Worm (Caenorhabditis elegans): Measurements from ENCODE around the gene srx-88.

The srx-88 gene

DNA sequence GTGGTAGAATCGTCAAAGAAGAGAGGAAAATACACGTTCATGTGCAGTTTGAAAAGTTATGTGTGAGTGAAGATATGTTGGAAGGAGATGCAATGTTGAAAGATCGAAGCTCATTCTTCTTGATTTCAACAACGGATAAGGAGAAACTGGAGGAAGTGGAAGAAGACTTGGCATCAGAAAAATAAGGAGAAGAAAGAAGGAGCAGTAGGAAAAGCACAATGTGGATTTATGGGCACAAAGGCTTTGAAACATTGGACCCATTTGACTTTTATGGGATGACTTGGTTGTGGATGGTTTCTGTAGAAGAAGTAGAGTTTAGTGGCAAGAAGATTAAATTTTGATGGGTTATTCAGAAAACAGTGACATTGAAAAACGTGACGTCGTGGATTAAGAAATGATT is 36.8 kb downstream of the srx-88 start:
- TF ChIP-seq ZK546.5 (tag; optimal IDR thresholded peaks at IDR 0.05) (no peak), elt-1 (tag; optimal IDR thresholded peaks at IDR 0.05) (peak; percentile 14), sea-2 (GFP tag; optimal IDR thresholded peaks at IDR 0.05) (no peak), egl-5 (tag; optimal IDR thresholded peaks at IDR 0.05) (peak; percentile 65)

- no peak for TF ChIP-seq skn-1 (tag; optimal IDR thresholded peaks at IDR 0.05)
- no peak for TF ChIP-seq mml-1 (tag; optimal IDR thresholded peaks at IDR 0.05)
- peak; percentile 25 for TF ChIP-seq lin-39 (tag; optimal IDR thresholded peaks at IDR 0.05)
Observed at ce11 chrV:11621276-11621675, 38.0 kb downstream of the srx-88 start.

ce11 chrV:11624954-11625353 is 41.6 kb downstream of the srx-88 start:
- TF ChIP-seq lin-39 (tag; optimal IDR thresholded peaks at IDR 0.05) (no peak), ztf-11 (tag; optimal IDR thresholded peaks at IDR 0.05) (no peak), nfya-1 (tag; optimal IDR thresholded peaks at IDR 0.05; ENCODE audit: insufficient read depth) (no peak), unc-39 (tag; optimal IDR thresholded peaks at IDR 0.05) (no peak), elt-1 (tag; optimal IDR thresholded peaks at IDR 0.05) (no peak), fkh-10 (GFP tag; optimal IDR thresholded peaks at IDR 0.05) (no peak), zag-1 (tag; optimal IDR thresholded peaks at IDR 0.05) (no peak), ceh-16 (tag; optimal IDR thresholded peaks at IDR 0.05) (no peak), lin-15B (tag; optimal IDR thresholded peaks at IDR 0.05) (no peak), nhr-43 (tag; optimal IDR thresholded peaks at IDR 0.05; ENCODE audit: poor library complexity, severe bottlenecking) (no peak), nhr-76 (tag; optimal IDR thresholded peaks at IDR 0.05) (no peak), ZK546.5 (tag; optimal IDR thresholded peaks at IDR 0.05) (no peak), nhr-237 (tag; optimal IDR thresholded peaks at IDR 0.05) (no peak), lsy-12 (tag; optimal IDR thresholded peaks at IDR 0.05) (no peak), skn-1 (tag; optimal IDR thresholded peaks at IDR 0.05) (no peak), elt-3 (tag; optimal IDR thresholded peaks at IDR 0.05) (no peak), aly-2 (tag; optimal IDR thresholded peaks at IDR 0.05) (no peak), pqm-1 (tag; optimal IDR thresholded peaks at IDR 0.05) (no peak)

DNA sequence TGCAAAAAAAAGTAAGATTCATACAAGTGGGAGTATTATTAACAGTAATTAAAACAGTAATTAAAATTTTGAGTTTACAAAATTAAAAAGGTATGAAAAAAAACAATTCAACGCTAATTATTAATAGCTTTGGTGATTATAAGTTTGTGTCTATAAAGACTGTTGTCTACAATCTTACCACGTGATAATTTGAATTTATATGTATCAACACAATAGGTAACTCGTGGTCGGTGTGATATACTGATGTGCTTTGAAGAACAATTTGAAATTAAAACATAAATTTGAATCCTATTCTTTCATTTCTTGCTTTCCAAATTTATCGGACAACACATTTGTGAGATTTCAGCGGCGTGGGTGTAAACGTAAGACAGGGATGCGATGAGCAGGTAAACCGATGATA is 44.5 kb downstream of the srx-88 start:
- TF ChIP-seq pha-4 (tag; optimal IDR thresholded peaks at IDR 0.05) (peak; percentile 15), elt-2 (tag; optimal IDR thresholded peaks at IDR 0.05) (peak; percentile 25), jun-1 (tag; optimal IDR thresholded peaks at IDR 0.05) (no peak)

ce11 chrV:11629222-11630026 is 46.1 kb downstream of the srx-88 start, which contains the start of gene F35B12.10:
Gene F35B12.10 (minus strand): TSS chrV:11629272.
- TF ChIP-seq fkh-10 (GFP tag; optimal IDR thresholded peaks at IDR 0.05) (no peak), ceh-82 (tag; optimal IDR thresholded peaks at IDR 0.05) (no peak), elt-2 (tag; optimal IDR thresholded peaks at IDR 0.05) (peak; percentile 92), ztf-4 (tag; optimal IDR thresholded peaks at IDR 0.05) (no peak), pqm-1 (tag; optimal IDR thresholded peaks at IDR 0.05) (peak; percentile 59)

DNA sequence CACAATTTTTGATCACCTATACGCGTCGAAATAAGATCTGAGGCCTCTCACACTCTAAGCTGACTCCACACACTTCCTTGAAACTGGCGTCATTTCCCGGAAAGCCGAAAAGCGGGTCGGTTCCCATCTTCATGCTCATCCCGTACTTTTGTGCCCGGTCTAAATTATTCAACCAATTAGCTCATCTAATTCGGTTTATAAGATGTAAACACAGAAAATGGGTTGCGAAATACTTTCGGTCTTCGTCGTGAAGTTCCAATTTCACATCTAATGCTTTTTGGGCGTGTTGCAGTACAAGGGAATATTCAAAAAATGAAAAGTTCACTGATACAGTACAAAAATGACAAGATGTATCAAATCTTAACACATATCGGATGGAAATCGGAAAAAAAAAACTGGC is 47.8 kb downstream of the srx-88 start:
- no peak for TF ChIP-seq nhr-67 (tag; optimal IDR thresholded peaks at IDR 0.05)
- no peak for TF ChIP-seq nhr-77 (tag; optimal IDR thresholded peaks at IDR 0.05)
- TF ChIP-seq skn-1 (tag; optimal IDR thresholded peaks at IDR 0.05) = no peak
- TF ChIP-seq nhr-12 (tag; optimal IDR thresholded peaks at IDR 0.05) = no peak
- no peak for TF ChIP-seq mdl-1 (tag; optimal IDR thresholded peaks at IDR 0.05)
